Fruit fly (Drosophila melanogaster) whole organism, embryonic: ENCODE data around the gene CG11698.

ENCODE experiments used
- Ada2b ChIP-seq: fragments of 200-800 bp; sonication (Bioruptor generic); IDR thresholded peaks from 2 replicates; pipeline ENCODE4 v1.3.6; 2022; ENCODE audit warnings: missing biosample characterization, missing genetic modification characterization
- B-H2 ChIP-seq: fragments of 200-800 bp; sonication (Bioruptor generic); optimal IDR thresholded peaks from 2 replicates; lab custom pipeline; 2018; ENCODE audit warnings: missing biosample characterization, mild to moderate bottlenecking, missing genetic modification characterization
- CG10565 ChIP-seq: fragments of 200-800 bp; sonication (Bioruptor generic); optimal IDR thresholded peaks from 3 replicates; lab custom pipeline; 2016; ENCODE audit warnings: missing biosample characterization, mild to moderate bottlenecking, missing genetic modification characterization
- CG10979 ChIP-seq: fragments of 200-800 bp; sonication (Bioruptor generic); optimal IDR thresholded peaks from 2 replicates; lab custom pipeline; 2018; ENCODE audit warnings: missing biosample characterization, mild to moderate bottlenecking, missing genetic modification characterization, moderate library complexity
- CG11085 ChIP-seq: fragments of 200-800 bp; sonication (Bioruptor generic); IDR thresholded peaks from 2 replicates; pipeline ENCODE4 v1.3.6; 2022; ENCODE audit warnings: missing biosample characterization, missing genetic modification characterization
- CG11247 ChIP-seq: fragments of 200-800 bp; sonication (Bioruptor generic); IDR thresholded peaks from 2 replicates; pipeline ENCODE4 v1.3.6; 2022; ENCODE audit warnings: missing biosample characterization, missing genetic modification characterization
- CG12104 ChIP-seq: fragments of 200-800 bp; sonication (Bioruptor generic); optimal IDR thresholded peaks from 3 replicates; lab custom pipeline; 2016; ENCODE audit warnings: missing biosample characterization, missing genetic modification characterization
- CG1233 ChIP-seq: fragments of 200-800 bp; sonication (Bioruptor generic); optimal IDR thresholded peaks from 4 replicates; lab custom pipeline; 2018; ENCODE audit warnings: missing biosample characterization, mild to moderate bottlenecking, missing genetic modification characterization
- CG14050 ChIP-seq: fragments of 200-800 bp; sonication (Bioruptor generic); IDR thresholded peaks from 3 replicates; pipeline ENCODE4 v1.3.6; 2022; ENCODE audit warnings: missing biosample characterization, missing genetic modification characterization
- CG15073 ChIP-seq: fragments of 200-800 bp; sonication (Bioruptor generic); optimal IDR thresholded peaks from 2 replicates; lab custom pipeline; 2016; ENCODE audit warnings: missing biosample characterization, missing genetic modification characterization
- CG15269 ChIP-seq: fragments of 200-800 bp; sonication (Bioruptor generic); optimal IDR thresholded peaks from 2 replicates; lab custom pipeline; 2018; ENCODE audit warnings: missing biosample characterization, mild to moderate bottlenecking, missing genetic modification characterization, moderate library complexity
- CG15696 ChIP-seq: fragments of 200-800 bp; sonication (Bioruptor generic); optimal IDR thresholded peaks from 2 replicates; lab custom pipeline; 2019; ENCODE audit warnings: missing biosample characterization, mild to moderate bottlenecking, missing genetic modification characterization, moderate library complexity
- CG1602 ChIP-seq: fragments of 200-800 bp; sonication (Bioruptor generic); optimal IDR thresholded peaks from 3 replicates; lab custom pipeline; 2016; ENCODE audit warnings: missing biosample characterization, missing genetic modification characterization
- CG17328 ChIP-seq: fragments of 200-800 bp; sonication (Bioruptor generic); IDR thresholded peaks from 2 replicates; pipeline ENCODE4 v1.3.6; 2022; ENCODE audit warnings: missing biosample characterization, missing genetic modification characterization
- CG17359 ChIP-seq: fragments of 200-800 bp; sonication (Bioruptor generic); optimal IDR thresholded peaks from 3 replicates; lab custom pipeline; 2018; ENCODE audit warnings: missing biosample characterization, mild to moderate bottlenecking, missing genetic modification characterization, moderate library complexity
- CG17385 ChIP-seq: fragments of 200-800 bp; sonication (Bioruptor generic); optimal IDR thresholded peaks from 3 replicates; lab custom pipeline; 2018; ENCODE audit warnings: missing biosample characterization, mild to moderate bottlenecking, missing genetic modification characterization
- CG1792 ChIP-seq: fragments of 200-800 bp; sonication (Bioruptor generic); optimal IDR thresholded peaks from 2 replicates; lab custom pipeline; 2016; ENCODE audit warnings: missing biosample characterization, missing genetic modification characterization
- CG31388 ChIP-seq: fragments of 200-800 bp; sonication (Bioruptor generic); optimal IDR thresholded peaks from 2 replicates; lab custom pipeline; 2016; ENCODE audit warnings: missing biosample characterization, missing genetic modification characterization
- CG3847 ChIP-seq: fragments of 200-800 bp; sonication (Bioruptor generic); IDR thresholded peaks from 2 replicates; pipeline ENCODE4 v1.3.6; 2022; ENCODE audit warnings: missing biosample characterization, missing genetic modification characterization
- CG4328 ChIP-seq: fragments of 200-800 bp; sonication (Bioruptor generic); optimal IDR thresholded peaks from 3 replicates; lab custom pipeline; 2017; ENCODE audit warnings: missing biosample characterization, missing genetic modification reagents, missing genetic modification characterization
- CG4424 ChIP-seq: fragments of 200-800 bp; sonication (Bioruptor generic); optimal IDR thresholded peaks from 3 replicates; lab custom pipeline; 2016; ENCODE audit warnings: missing biosample characterization, missing genetic modification characterization
- CG4707 ChIP-seq: fragments of 200-800 bp; sonication (Bioruptor generic); optimal IDR thresholded peaks from 2 replicates; lab custom pipeline; 2018; ENCODE audit warnings: missing biosample characterization, mild to moderate bottlenecking, missing genetic modification characterization, moderate library complexity
- CG5180 ChIP-seq: fragments of 200-800 bp; sonication (Bioruptor generic); optimal IDR thresholded peaks from 3 replicates; lab custom pipeline; 2017; ENCODE audit warnings: missing biosample characterization, missing genetic modification characterization, mild to moderate bottlenecking, moderate library complexity, missing genetic modification reagents
- CG5245 ChIP-seq: fragments of 200-800 bp; sonication (Bioruptor generic); optimal IDR thresholded peaks from 3 replicates; lab custom pipeline; 2016; ENCODE audit warnings: missing biosample characterization, missing genetic modification characterization
- D19B ChIP-seq: fragments of 200-800 bp; sonication (Bioruptor generic); optimal IDR thresholded peaks from 2 replicates; lab custom pipeline; 2017; ENCODE audit warnings: missing biosample characterization, mild to moderate bottlenecking, missing genetic modification characterization
- Dad ChIP-seq: fragments of 200-800 bp; sonication (Bioruptor generic); optimal IDR thresholded peaks from 3 replicates; lab custom pipeline; 2016; ENCODE audit warnings: missing biosample characterization, missing genetic modification characterization
- Dfd ChIP-seq, 2 experiments: fragments of >200 bp; optimal IDR thresholded peaks; 2 replicates each; lab custom pipeline; 2017; ENCODE audit warnings: missing biosample characterization in 2 of 2, missing genetic modification characterization in 2 of 2
- Doc3 ChIP-seq: fragments of 200-800 bp; sonication (Bioruptor generic); IDR thresholded peaks from 3 replicates; pipeline ENCODE4 v1.3.6; 2022; ENCODE audit warnings: missing biosample characterization, missing genetic modification characterization; ENCODE audit not compliant: partially characterized antibody
- Fer3 ChIP-seq: fragments of 200-800 bp; sonication (Bioruptor generic); optimal IDR thresholded peaks from 2 replicates; lab custom pipeline; 2018; ENCODE audit warnings: missing biosample characterization, mild to moderate bottlenecking, missing genetic modification characterization, moderate library complexity
- HLH54F ChIP-seq: fragments of 200-800 bp; sonication (Bioruptor generic); optimal IDR thresholded peaks from 3 replicates; lab custom pipeline; 2016; ENCODE audit warnings: missing biosample characterization, missing genetic modification characterization
- Max ChIP-seq: fragments of 200-800 bp; sonication (Bioruptor generic); optimal IDR thresholded peaks from 2 replicates; lab custom pipeline; 2016; ENCODE audit warnings: missing biosample characterization, mild to moderate bottlenecking, missing genetic modification characterization
- NFAT ChIP-seq: fragments of 200-800 bp; sonication (Bioruptor generic); IDR thresholded peaks from 2 replicates; pipeline ENCODE4 v1.3.6; 2022; ENCODE audit warnings: missing biosample characterization, missing genetic modification characterization
- Ravus ChIP-seq: fragments of 200-800 bp; sonication (Bioruptor generic); IDR thresholded peaks from 2 replicates; pipeline ENCODE4 v1.3.6; 2022; ENCODE audit warnings: missing biosample characterization, missing genetic modification characterization
- Sox100B ChIP-seq: fragments of 200-800 bp; sonication (Bioruptor generic); optimal IDR thresholded peaks from 3 replicates; lab custom pipeline; 2018; ENCODE audit warnings: missing biosample characterization, mild to moderate bottlenecking, missing genetic modification characterization
- abd-A ChIP-seq: fragments of 200-800 bp; sonication (Bioruptor generic); optimal IDR thresholded peaks from 3 replicates; lab custom pipeline; 2019; ENCODE audit warnings: missing biosample characterization, mild to moderate bottlenecking, missing genetic modification characterization, moderate library complexity
- ac ChIP-seq: fragments of 200-800 bp; sonication (Bioruptor generic); optimal IDR thresholded peaks from 3 replicates; lab custom pipeline; 2017; ENCODE audit warnings: missing biosample characterization, mild to moderate bottlenecking, missing genetic modification characterization
- ara ChIP-seq: fragments of 200-800 bp; sonication (Bioruptor generic); IDR thresholded peaks from 2 replicates; pipeline ENCODE4 v1.3.6; 2022; ENCODE audit warnings: missing biosample characterization, missing genetic modification characterization
- dati ChIP-seq: fragments of 200-800 bp; sonication (Bioruptor generic); IDR thresholded peaks from 2 replicates; pipeline ENCODE4 v1.3.6; 2022; ENCODE audit warnings: missing biosample characterization, missing genetic modification characterization
- ewg ChIP-seq: fragments of 200-800 bp; sonication (Bioruptor generic); optimal IDR thresholded peaks from 3 replicates; lab custom pipeline; 2017; ENCODE audit warnings: mild to moderate bottlenecking, missing biosample characterization, missing genetic modification reagents, missing genetic modification characterization
- hkb ChIP-seq, 2 experiments: fragments of 200-800 bp in 1 of 2; fragments of >200 bp in 1 of 2; sonication (Bioruptor generic) in 1 of 2; IDR thresholded peaks in 1 of 2; optimal IDR thresholded peaks in 1 of 2; 2 replicates each; pipeline versions ENCODE4 v1.3.6 to Lab custom; 2017 to 2022; ENCODE audit warnings: missing biosample characterization in 1 of 2, missing genetic modification characterization in 1 of 2
- luna ChIP-seq: fragments of 200-800 bp; sonication (Bioruptor generic); optimal IDR thresholded peaks from 2 replicates; lab custom pipeline; 2016; ENCODE audit warnings: missing biosample characterization, missing genetic modification characterization
- mam ChIP-seq: fragments of 200-800 bp; sonication (Bioruptor generic); optimal IDR thresholded peaks from 3 replicates; lab custom pipeline; 2016; ENCODE audit warnings: missing biosample characterization, missing genetic modification characterization
- nerfin-2 ChIP-seq: fragments of 200-800 bp; sonication (Bioruptor generic); IDR thresholded peaks from 2 replicates; pipeline ENCODE4 v1.3.6; 2022; ENCODE audit warnings: missing biosample characterization, missing genetic modification characterization; ENCODE audit not compliant: partially characterized antibody
- pnt ChIP-seq: fragments of 200-800 bp; sonication (Bioruptor generic); optimal IDR thresholded peaks from 3 replicates; lab custom pipeline; 2016; ENCODE audit warnings: missing biosample characterization, missing genetic modification characterization
- repo ChIP-seq: fragments of 200-800 bp; sonication (Bioruptor generic); optimal IDR thresholded peaks from 2 replicates; lab custom pipeline; 2016; ENCODE audit warnings: missing biosample characterization, missing genetic modification characterization
- seq ChIP-seq: fragments of 200-800 bp; sonication (Bioruptor generic); IDR thresholded peaks from 2 replicates; pipeline ENCODE4 v1.3.6; 2022; ENCODE audit warnings: missing biosample characterization, missing genetic modification characterization
- slou ChIP-seq: fragments of 200-800 bp; sonication (Bioruptor generic); optimal IDR thresholded peaks from 3 replicates; lab custom pipeline; 2016; ENCODE audit warnings: missing biosample characterization, missing genetic modification characterization
- sob ChIP-seq: fragments of 200-800 bp; sonication (Bioruptor generic); IDR thresholded peaks from 2 replicates; pipeline ENCODE4 v1.3.6; 2022; ENCODE audit warnings: missing biosample characterization, missing genetic modification characterization
- sug ChIP-seq: fragments of 200-800 bp; optimal IDR thresholded peaks from 2 replicates; lab custom pipeline; 2019; ENCODE audit warnings: missing biosample characterization, mild to moderate bottlenecking, missing genetic modification characterization, moderate library complexity
- tap ChIP-seq: fragments of 200-800 bp; optimal IDR thresholded peaks from 3 replicates; lab custom pipeline; 2019; ENCODE audit warnings: missing biosample characterization, mild to moderate bottlenecking, missing genetic modification characterization, moderate library complexity
- tna ChIP-seq: fragments of 200-800 bp; sonication (Bioruptor generic); IDR thresholded peaks from 2 replicates; pipeline ENCODE4 v1.3.6; 2022; ENCODE audit warnings: missing biosample characterization, missing genetic modification characterization; ENCODE audit not compliant: partially characterized antibody

Gene CG11698

dm6 chr3R:8269740-8270139 is 42.2 kb upstream of the CG11698 start, which contains the start of gene CG9630 (continued):
- TF ChIP-seq Ada2b (GFP tag; lab: Robert Waterston, UW) (no peak), CG10979 (tag; lab: Kevin White, UChicago) (no peak), ac (no peak), CG12104 (GFP tag; lab: Kevin White, UChicago) (no peak), NFAT (GFP tag; lab: Robert Waterston, UW) (no peak), luna (GFP tag; lab: Kevin White, UChicago) (no peak), hkb (optimal IDR thresholded peaks at IDR 0.05; lab: Kevin White, UChicago) (peak; percentile 48), hkb (GFP tag; IDR thresholded peaks at IDR 0.05; lab: Robert Waterston, UW) (no peak), sob (no peak), CG11085 (GFP tag; lab: Robert Waterston, UW) (no peak), CG15269 (tag; lab: Kevin White, UChicago) (no peak), Ravus (no peak), Dad (GFP tag; lab: Kevin White, UChicago) (no peak), dati (GFP tag; lab: Robert Waterston, UW) (no peak), CG11247 (no peak), CG14050 (GFP tag; lab: Robert Waterston, UW) (no peak), HLH54F (GFP tag; lab: Kevin White, UChicago) (no peak), B-H2 (no peak), CG4328 (GFP tag; lab: Kevin White, UChicago) (no peak), ewg (peak; percentile 1), mam (GFP tag; lab: Kevin White, UChicago) (no peak), CG1233 (no peak), tap (tag; lab: Kevin White, UChicago) (no peak), CG1792 (GFP tag; lab: Kevin White, UChicago) (no peak), seq (GFP tag; lab: Robert Waterston, UW) (no peak), slou (GFP tag; lab: Kevin White, UChicago) (no peak), CG15073 (GFP tag; lab: Kevin White, UChicago) (no peak), CG5180 (no peak), ara (GFP tag; lab: Robert Waterston, UW) (0 out of 2 replicates have a peak, but pooled peaks have one; percentile 12), nerfin-2 (GFP tag; lab: Robert Waterston, UW) (no peak), repo (no peak), CG10565 (GFP tag; lab: Kevin White, UChicago) (no peak), CG5245 (GFP tag; lab: Kevin White, UChicago) (no peak), CG1602 (GFP tag; lab: Kevin White, UChicago) (no peak), Dfd (GFP tag; optimal IDR thresholded peaks at IDR 0.05; lab: Kevin White, UChicago) (no peak), CG17328 (GFP tag; lab: Robert Waterston, UW) (no peak), CG31388 (GFP tag; lab: Kevin White, UChicago) (no peak), CG15696 (tag; lab: Kevin White, UChicago) (no peak), CG3847 (peak; percentile 88), abd-A (tag; lab: Kevin White, UChicago) (no peak), sug (tag; lab: Kevin White, UChicago) (no peak), Max (GFP tag; lab: Kevin White, UChicago) (peak; percentile 88), D19B (GFP tag; lab: Kevin White, UChicago) (no peak), CG4424 (GFP tag; lab: Kevin White, UChicago) (no peak), Sox100B (GFP tag; lab: Kevin White, UChicago) (no peak), tna (peak; percentile 31; the same call in 1 of the 2 replicates), Doc3 (GFP tag; lab: Robert Waterston, UW) (peak; percentile 48; the same call in 2 of the 3 replicates), CG17385 (GFP tag; lab: Kevin White, UChicago) (no peak), pnt (GFP tag; lab: Kevin White, UChicago) (no peak), CG17359 (tag; lab: Kevin White, UChicago) (no peak), Fer3 (tag; lab: Kevin White, UChicago) (no peak), CG4707 (no peak)
